Worm (Caenorhabditis elegans): ENCODE results near the gene F54E12.2.

DNA sequence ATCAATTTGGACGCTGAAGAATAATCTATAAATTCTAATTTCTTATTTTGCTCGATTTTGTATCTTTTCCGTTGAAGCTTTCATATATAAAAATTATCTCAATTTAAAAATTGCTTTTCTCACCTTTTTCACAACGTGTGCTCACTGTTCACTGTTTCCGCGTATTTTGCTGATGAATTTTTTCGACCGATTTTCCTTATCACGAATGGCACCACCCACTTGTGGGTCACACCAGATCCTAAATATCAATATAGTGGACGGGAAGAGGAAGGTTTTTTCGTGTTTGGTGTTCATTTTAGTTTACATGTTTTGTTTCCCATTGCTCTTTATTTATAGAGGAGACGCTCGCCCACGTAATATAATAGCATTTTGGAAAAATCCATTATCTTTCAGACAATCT, 21.3 kb downstream of the F54E12.2 start:
- no peak for TF ChIP-seq unc-39 (tag; optimal IDR thresholded peaks at IDR 0.05)
- no peak for TF ChIP-seq ztf-4 (tag; optimal IDR thresholded peaks at IDR 0.05)
- TF ChIP-seq fos-1 (tag; optimal IDR thresholded peaks at IDR 0.05), result no peak
- no peak for TF ChIP-seq blmp-1 (tag; optimal IDR thresholded peaks at IDR 0.05; ENCODE audit: insufficient read depth)
- TF ChIP-seq lin-39 (tag; optimal IDR thresholded peaks at IDR 0.05), result no peak
- TF ChIP-seq nhr-11 (tag; optimal IDR thresholded peaks at IDR 0.05), result no peak
- no peak for TF ChIP-seq snpc-4 (tag; optimal IDR thresholded peaks at IDR 0.05)
- no peak for TF ChIP-seq alr-1 (tag; optimal IDR thresholded peaks at IDR 0.05)
- no peak for TF ChIP-seq nhr-237 (tag; optimal IDR thresholded peaks at IDR 0.05)
- TF ChIP-seq unc-55 (GFP tag; optimal IDR thresholded peaks at IDR 0.05), result no peak
